Fruit fly (Drosophila melanogaster): Measurements from ENCODE around the gene Prosbeta4.

Gene Prosbeta4

dm6 chr2L:16683958-16684877, 47.7 kb downstream of the Prosbeta4 start, which contains the start of gene CG31807 (continued):
- TF ChIP-seq YL-1 (GFP tag; optimal IDR thresholded peaks at IDR 0.05) (no peak), CG6272 (GFP tag; IDR thresholded peaks at IDR 0.05) (peak; percentile 58), crol (GFP tag; IDR thresholded peaks at IDR 0.05) (no peak), Oli (tag; optimal IDR thresholded peaks at IDR 0.05) (peak; percentile 87), ranshi (GFP tag; IDR thresholded peaks at IDR 0.05) (0 out of 2 replicates have a peak, but pooled peaks have one; percentile 9), zfh1 (GFP tag; IDR thresholded peaks at IDR 0.05) (peak; percentile 55; the same call in 1 of the 3 replicates), CG14050 (GFP tag; IDR thresholded peaks at IDR 0.05) (peak; percentile 20; the same call in 1 of the 3 replicates), CHES-1-like (GFP tag; optimal IDR thresholded peaks at IDR 0.05) (peak; percentile 42), nerfin-2 (GFP tag; IDR thresholded peaks at IDR 0.05; ENCODE audit: partially characterized antibody) (no peak), CG8281 (tag; optimal IDR thresholded peaks at IDR 0.05) (no peak), CG5953 (GFP tag; IDR thresholded peaks at IDR 0.05) (no peak), CG13775 (GFP tag; optimal IDR thresholded peaks at IDR 0.05) (peak; percentile 78), jing (GFP tag; optimal IDR thresholded peaks at IDR 0.05) (peak; percentile 14), CG17612 (GFP tag; IDR thresholded peaks at IDR 0.05) (0 out of 2 replicates have a peak, but pooled peaks have one; percentile 36), sc (optimal IDR thresholded peaks at IDR 0.05) (no peak), sc (GFP tag; optimal IDR thresholded peaks at IDR 0.05) (peak; percentile 71), CG12104 (GFP tag; optimal IDR thresholded peaks at IDR 0.05) (peak; percentile 72), CG2120 (GFP tag; optimal IDR thresholded peaks at IDR 0.05) (peak; percentile 73), Fer2 (tag; optimal IDR thresholded peaks at IDR 0.05) (peak; percentile 12), CG15479 (GFP tag; optimal IDR thresholded peaks at IDR 0.05) (no peak), ap (GFP tag; IDR thresholded peaks at IDR 0.05) (peak; percentile 20; the same call in 1 of the 2 replicates), CG17829 (tag; optimal IDR thresholded peaks at IDR 0.05) (peak; percentile 79), CG4328 (GFP tag; optimal IDR thresholded peaks at IDR 0.05) (peak; percentile 27), Lpt (GFP tag; optimal IDR thresholded peaks at IDR 0.05) (no peak), inv (GFP tag; IDR thresholded peaks at IDR 0.05; ENCODE audit: partially characterized antibody) (no peak), al (GFP tag; IDR thresholded peaks at IDR 0.05) (no peak), Mes4 (GFP tag; optimal IDR thresholded peaks at IDR 0.05) (peak; percentile 75), CG6254 (GFP tag; optimal IDR thresholded peaks at IDR 0.05) (peak; percentile 53), Ets97D (GFP tag; optimal IDR thresholded peaks at IDR 0.05) (no peak), Taf1 (GFP tag; IDR thresholded peaks at IDR 0.05) (no peak), bowl (GFP tag; IDR thresholded peaks at IDR 0.05) (no peak), CG33557 (GFP tag; optimal IDR thresholded peaks at IDR 0.05) (peak; percentile 45), CG9876 (GFP tag; optimal IDR thresholded peaks at IDR 0.05) (no peak), Doc3 (GFP tag; IDR thresholded peaks at IDR 0.05; ENCODE audit: partially characterized antibody) (no peak), tio (GFP tag; optimal IDR thresholded peaks at IDR 0.05) (peak; percentile 51), Doc2 (GFP tag; IDR thresholded peaks at IDR 0.05) (no peak), Ssrp (tag; optimal IDR thresholded peaks at IDR 0.05) (peak; percentile 64), danr (GFP tag; IDR thresholded peaks at IDR 0.05) (0 out of 2 replicates have a peak, but pooled peaks have one; percentile 12), cas (GFP tag; IDR thresholded peaks at IDR 0.05) (no peak), grn (GFP tag; optimal IDR thresholded peaks at IDR 0.05) (no peak), hkb (optimal IDR thresholded peaks at IDR 0.05) (no peak), hkb (GFP tag; IDR thresholded peaks at IDR 0.05) (peak; percentile 62), ara (GFP tag; IDR thresholded peaks at IDR 0.05) (0 out of 2 replicates have a peak, but pooled peaks have one; percentile 9), Rfx (GFP tag; IDR thresholded peaks at IDR 0.05) (peak; percentile 37), jigr1 (GFP tag; IDR thresholded peaks at IDR 0.05) (no peak), sqz (GFP tag; optimal IDR thresholded peaks at IDR 0.05) (peak; percentile 59), CG1024 (GFP tag; IDR thresholded peaks at IDR 0.05) (no peak), CG6813 (GFP tag; optimal IDR thresholded peaks at IDR 0.05) (peak; percentile 24), kah (GFP tag; optimal IDR thresholded peaks at IDR 0.05) (peak; percentile 30)

Measured in whole organism, embryonic.